Worm (Caenorhabditis elegans) whole organism, mixed stage, embryonic: ENCODE measurements around the gene C02G6.2.
A peak's percentile ranks its signal among the peaks of the same experiment; 100 is the strongest.

Source experiments
- M03D4.4 ChIP-seq: sonication (generic microtip); optimal IDR thresholded peaks from 2 replicates; lab custom pipeline; 2017; ENCODE audit warnings: mild to moderate bottlenecking, missing genetic modification characterization, missing compliant biosample characterization
- bed-3 ChIP-seq: fragments of 200-800 bp; sonication (Bioruptor generic); optimal IDR thresholded peaks from 3 replicates; lab custom pipeline; 2018; ENCODE audit warnings: mild to moderate bottlenecking, missing genetic modification characterization, moderate library complexity, missing compliant biosample characterization
- ceh-39 ChIP-seq: fragments of 150-350 bp; optimal IDR thresholded peaks from 2 replicates; lab custom pipeline; 2014; ENCODE audit warnings: missing biosample characterization, missing genetic modification characterization
- ceh-43 ChIP-seq: fragments of 200-800 bp; sonication (Bioruptor generic); optimal IDR thresholded peaks from 2 replicates; lab custom pipeline; 2018; ENCODE audit warnings: mild to moderate bottlenecking, missing genetic modification characterization, moderate library complexity, missing compliant biosample characterization
- ceh-83 ChIP-seq: fragments of 200-800 bp; sonication (Bioruptor generic); optimal IDR thresholded peaks from 2 replicates; lab custom pipeline; 2018; ENCODE audit warnings: mild to moderate bottlenecking, missing genetic modification characterization, missing compliant biosample characterization
- ces-1 ChIP-seq: fragments of 150-350 bp; optimal IDR thresholded peaks from 2 replicates; lab custom pipeline; 2014; ENCODE audit warnings: missing biosample characterization, missing genetic modification reagents, missing genetic modification characterization
- cnd-1 ChIP-seq: fragments of 200-800 bp; sonication (Bioruptor generic); optimal IDR thresholded peaks from 2 replicates; lab custom pipeline; 2018; ENCODE audit warnings: mild to moderate bottlenecking, missing genetic modification characterization, missing compliant biosample characterization
- drap-1 ChIP-seq: fragments of 200-800 bp; sonication (Bioruptor generic); optimal IDR thresholded peaks from 3 replicates; lab custom pipeline; 2018; ENCODE audit warnings: mild to moderate bottlenecking, missing genetic modification characterization, missing compliant biosample characterization
- elt-1 ChIP-seq: sonication (generic microtip); optimal IDR thresholded peaks from 2 replicates; lab custom pipeline; 2017; ENCODE audit warnings: missing genetic modification characterization, mild to moderate bottlenecking, missing compliant biosample characterization, antibody characterized with exemption, moderate library complexity, borderline replicate concordance; ENCODE audit not compliant: insufficient read depth
- elt-3 ChIP-seq: fragments of 150-350 bp; optimal IDR thresholded peaks from 2 replicates; lab custom pipeline; 2014; ENCODE audit warnings: missing biosample characterization, missing genetic modification characterization
- flh-1 ChIP-seq: fragments of 200-800 bp; sonication (Bioruptor generic); optimal IDR thresholded peaks from 2 replicates; lab custom pipeline; 2018; ENCODE audit warnings: mild to moderate bottlenecking, missing genetic modification characterization, moderate library complexity, missing compliant biosample characterization
- ham-2 ChIP-seq: fragments of 200-800 bp; sonication (Bioruptor generic); optimal IDR thresholded peaks from 2 replicates; lab custom pipeline; 2018; ENCODE audit warnings: mild to moderate bottlenecking, missing genetic modification characterization, missing compliant biosample characterization
- hlh-1 ChIP-seq: fragments of 150-350 bp; optimal IDR thresholded peaks from 2 replicates; lab custom pipeline; 2014; ENCODE audit warnings: missing biosample characterization, missing genetic modification reagents, missing genetic modification characterization
- lin-13 ChIP-seq: fragments of 150-350 bp; optimal IDR thresholded peaks from 2 replicates; lab custom pipeline; 2014; ENCODE audit warnings: missing biosample characterization, missing genetic modification characterization
- lin-32 ChIP-seq: fragments of 200-800 bp; sonication (Bioruptor generic); optimal IDR thresholded peaks from 2 replicates; lab custom pipeline; 2018; ENCODE audit warnings: mild to moderate bottlenecking, missing genetic modification characterization, missing compliant biosample characterization
- lsy-2 ChIP-seq: fragments of 150-350 bp; optimal IDR thresholded peaks from 2 replicates; lab custom pipeline; 2014; ENCODE audit warnings: missing biosample characterization, missing genetic modification characterization
- mab-5 ChIP-seq: fragments of 150-350 bp; optimal IDR thresholded peaks from 2 replicates; lab custom pipeline; 2014; ENCODE audit warnings: missing biosample characterization, missing genetic modification characterization
- mep-1 ChIP-seq: fragments of 150-350 bp; optimal IDR thresholded peaks from 2 replicates; lab custom pipeline; 2017; ENCODE audit warnings: missing biosample characterization, missing genetic modification reagents, missing genetic modification characterization, inconsistent platforms
- mls-2 ChIP-seq: sonication (generic microtip); optimal IDR thresholded peaks from 2 replicates; lab custom pipeline; 2016; ENCODE audit warnings: mild to moderate bottlenecking, missing genetic modification characterization, moderate library complexity, missing compliant biosample characterization
- nhr-2 ChIP-seq: fragments of 150-350 bp; optimal IDR thresholded peaks from 2 replicates; lab custom pipeline; 2014; ENCODE audit warnings: missing biosample characterization, missing genetic modification characterization
- nhr-28 ChIP-seq: fragments of 150-350 bp; optimal IDR thresholded peaks from 2 replicates; lab custom pipeline; 2014; ENCODE audit warnings: missing biosample characterization, missing genetic modification characterization
- nhr-76 ChIP-seq: sonication (generic microtip); optimal IDR thresholded peaks from 2 replicates; lab custom pipeline; 2017; ENCODE audit warnings: missing biosample characterization, missing genetic modification characterization
- pha-4 ChIP-seq: fragments of 150-350 bp; optimal IDR thresholded peaks from 2 replicates; lab custom pipeline; 2018; ENCODE audit warnings: missing biosample characterization, missing genetic modification reagents, missing genetic modification characterization
- sem-2 ChIP-seq: fragments of 200-800 bp; sonication (Bioruptor generic); optimal IDR thresholded peaks from 2 replicates; lab custom pipeline; 2018; ENCODE audit warnings: mild to moderate bottlenecking, missing genetic modification characterization, missing compliant biosample characterization
- snpc-4 ChIP-seq: fragments of 150-350 bp; optimal IDR thresholded peaks from 2 replicates; lab custom pipeline; 2014; ENCODE audit warnings: missing biosample characterization, missing genetic modification characterization
- sptf-1 ChIP-seq: sonication (generic microtip); optimal IDR thresholded peaks from 2 replicates; lab custom pipeline; 2017; ENCODE audit warnings: mild to moderate bottlenecking, missing genetic modification characterization, moderate library complexity, missing compliant biosample characterization
- tbx-8 ChIP-seq: fragments of 200-800 bp; sonication (Bioruptor generic); optimal IDR thresholded peaks from 2 replicates; lab custom pipeline; 2018; ENCODE audit warnings: mild to moderate bottlenecking, missing genetic modification characterization, moderate library complexity, missing compliant biosample characterization
- unc-120 ChIP-seq: sonication (generic microtip); optimal IDR thresholded peaks from 2 replicates; lab custom pipeline; 2017; ENCODE audit warnings: missing genetic modification characterization, missing compliant biosample characterization; ENCODE audit not compliant: poor library complexity, severe bottlenecking
- unc-39 ChIP-seq: fragments of 150-350 bp; optimal IDR thresholded peaks from 2 replicates; lab custom pipeline; 2014; ENCODE audit warnings: missing biosample characterization, missing genetic modification characterization
- unc-62 ChIP-seq: fragments of 150-350 bp; optimal IDR thresholded peaks from 2 replicates; lab custom pipeline; 2014; ENCODE audit warnings: missing biosample characterization, missing genetic modification reagents, missing genetic modification characterization
- zip-8 ChIP-seq: fragments of 150-350 bp; optimal IDR thresholded peaks from 2 replicates; lab custom pipeline; 2014; ENCODE audit warnings: missing biosample characterization, missing genetic modification characterization
- ztf-11 ChIP-seq: fragments of 150-350 bp; optimal IDR thresholded peaks from 2 replicates; lab custom pipeline; 2014; ENCODE audit warnings: missing biosample characterization, missing genetic modification characterization

C02G6.2 gene

ce11 chrV:5871759-5872158 lies at the start of gene C02G6.2:
C02G6.2 (plus strand) TSS chrV:5872059.
- TF ChIP-seq M03D4.4 (no peak), sptf-1 (tag; lab: Kevin White, UChicago) (no peak), ceh-43 (no peak), lsy-2 (tag; lab: Kevin White, UChicago) (no peak), nhr-28 (tag; lab: Kevin White, UChicago) (no peak), hlh-1 (tag; lab: Kevin White, UChicago) (no peak), mab-5 (tag; lab: Kevin White, UChicago) (no peak), elt-3 (tag; lab: Kevin White, UChicago) (no peak)
- TF ChIP-seq, all 35 proteins: peak for 0

ce11 chrV:5822968-5823367 lies 48.9 kb upstream of the C02G6.2 start:
- no peak for TF ChIP-seq sptf-1 (tag; lab: Kevin White, UChicago)
- TF ChIP-seq elt-3 (tag; lab: Kevin White, UChicago): peak; percentile 27
- TF ChIP-seq unc-120 (tag; lab: Kevin White, UChicago): no peak
- no peak for TF ChIP-seq unc-62 (GFP tag; lab: Kevin White, UChicago)
- TF ChIP-seq, all 35 proteins: peak for 1

- TF ChIP-seq unc-120 (tag; lab: Kevin White, UChicago) (no peak), elt-1 (no peak), drap-1 (GFP tag; lab: Kevin White, UChicago) (no peak), sem-2 (GFP tag; lab: Kevin White, UChicago) (no peak), sptf-1 (tag; lab: Kevin White, UChicago) (no peak), cnd-1 (tag; lab: Kevin White, UChicago) (no peak), elt-3 (tag; lab: Kevin White, UChicago) (no peak), nhr-2 (tag; lab: Kevin White, UChicago) (no peak), tbx-8 (GFP tag; lab: Kevin White, UChicago) (no peak), ztf-11 (tag; lab: Kevin White, UChicago) (no peak), ces-1 (GFP tag; lab: Kevin White, UChicago) (no peak), ceh-39 (tag; lab: Kevin White, UChicago) (no peak)
These were observed 46.4 kb upstream of the C02G6.2 start for ce11 chrV:5825478-5825877.

ce11 chrV:5826592-5826991 lies 45.3 kb upstream of the C02G6.2 start, which contains the start of gene let-418:
let-418 (plus strand) TSS chrV:5826833.
- TF ChIP-seq elt-1 (no peak), flh-1 (GFP tag; lab: Kevin White, UChicago) (no peak), snpc-4 (tag; lab: Kevin White, UChicago) (no peak), elt-3 (tag; lab: Kevin White, UChicago) (no peak), ham-2 (no peak), cnd-1 (tag; lab: Kevin White, UChicago) (no peak), sem-2 (GFP tag; lab: Kevin White, UChicago) (no peak), ceh-43 (no peak), lin-13 (tag; lab: Kevin White, UChicago) (no peak), unc-120 (tag; lab: Kevin White, UChicago) (no peak)

ce11 chrV:5831253-5831652 lies 40.6 kb upstream of the C02G6.2 start:
- TF ChIP-seq bed-3 (GFP tag; lab: Kevin White, UChicago): no peak

- no peak for TF ChIP-seq unc-120 (tag; lab: Kevin White, UChicago)
- no peak for TF ChIP-seq lin-32 (GFP tag; lab: Kevin White, UChicago)
- TF ChIP-seq pha-4: no peak
- TF ChIP-seq lin-13 (tag; lab: Kevin White, UChicago): no peak
- TF ChIP-seq, all 35 proteins: peak for 0
These were observed 39.1 kb upstream of the C02G6.2 start for ce11 chrV:5832799-5833198.

- TF ChIP-seq sptf-1 (tag; lab: Kevin White, UChicago): no peak
- TF ChIP-seq elt-1: no peak
- TF ChIP-seq unc-120 (tag; lab: Kevin White, UChicago): no peak
- TF ChIP-seq zip-8 (tag; lab: Kevin White, UChicago): no peak
- no peak for TF ChIP-seq unc-39 (tag; lab: Kevin White, UChicago)
- TF ChIP-seq mls-2 (tag; lab: Kevin White, UChicago): no peak
- TF ChIP-seq ztf-11 (tag; lab: Kevin White, UChicago): no peak
- TF ChIP-seq mep-1: no peak
- TF ChIP-seq nhr-2 (tag; lab: Kevin White, UChicago): no peak
- no peak for TF ChIP-seq cnd-1 (tag; lab: Kevin White, UChicago)
- no peak for TF ChIP-seq ceh-83 (GFP tag; lab: Kevin White, UChicago)
- no peak for TF ChIP-seq ceh-43
- no peak for TF ChIP-seq flh-1 (GFP tag; lab: Kevin White, UChicago)
- no peak for TF ChIP-seq nhr-76 (tag; lab: Kevin White, UChicago)
- no peak for TF ChIP-seq ceh-39 (tag; lab: Kevin White, UChicago)
- no peak for TF ChIP-seq sem-2 (GFP tag; lab: Kevin White, UChicago)
- no peak for TF ChIP-seq elt-3 (tag; lab: Kevin White, UChicago)
- no peak for TF ChIP-seq M03D4.4
- TF ChIP-seq, all 35 proteins: peak for 0
These were observed 38.3 kb upstream of the C02G6.2 start, which contains the start of gene srh-76 for ce11 chrV:5833531-5833930. srh-76 (plus strand) TSS chrV:5833831.
